Worm (Caenorhabditis elegans): ENCODE measurements around the gene F42A9.7.
A peak's percentile ranks its signal among the peaks of the same experiment; 100 is the strongest.

The F42A9.7 gene

ce11 chrIV:8650696-8651095 lies 33.7 kb upstream of the F42A9.7 start, which contains the start of gene C49C8.2:
C49C8.2 (plus strand) TSS chrIV:8651088.
- TF ChIP-seq nhr-10 (tag; optimal IDR thresholded peaks at IDR 0.05) = no peak
- no peak for TF ChIP-seq elt-1 (tag; optimal IDR thresholded peaks at IDR 0.05)
- TF ChIP-seq C34F6.9 (tag; optimal IDR thresholded peaks at IDR 0.05) = peak; percentile 20
- TF ChIP-seq sem-4 (tag; optimal IDR thresholded peaks at IDR 0.05) = no peak
- TF ChIP-seq gmeb-1 (tag; optimal IDR thresholded peaks at IDR 0.05) = peak; percentile 17
- TF ChIP-seq mab-5 (tag; optimal IDR thresholded peaks at IDR 0.05) = no peak
- peak; percentile 20 for TF ChIP-seq crh-2 (tag; optimal IDR thresholded peaks at IDR 0.05)
- no peak for TF ChIP-seq unc-39 (tag; optimal IDR thresholded peaks at IDR 0.05)
- no peak for TF ChIP-seq ztf-4 (tag; optimal IDR thresholded peaks at IDR 0.05)
- no peak for TF ChIP-seq nhr-77 (tag; optimal IDR thresholded peaks at IDR 0.05)
- TF ChIP-seq nhr-237 (tag; optimal IDR thresholded peaks at IDR 0.05) = no peak
- TF ChIP-seq ceh-16 (tag; optimal IDR thresholded peaks at IDR 0.05) = no peak
- TF ChIP-seq nhr-25 (tag; optimal IDR thresholded peaks at IDR 0.05) = no peak
- TF ChIP-seq fos-1 (tag; optimal IDR thresholded peaks at IDR 0.05) = peak; percentile 55
- TF ChIP-seq skn-1 (tag; optimal IDR thresholded peaks at IDR 0.05) = peak; percentile 57
- no peak for TF ChIP-seq nhr-129 (tag; optimal IDR thresholded peaks at IDR 0.05)

ce11 chrIV:8648502-8648901 lies 31.6 kb upstream of the F42A9.7 start, which contains the start of gene cyp-33E1:
cyp-33E1 (minus strand) TSS chrIV:8648602.
- TF ChIP-seq aly-2 (tag; optimal IDR thresholded peaks at IDR 0.05) (no peak), nhr-237 (tag; optimal IDR thresholded peaks at IDR 0.05) (no peak), nhr-23 (tag; optimal IDR thresholded peaks at IDR 0.05) (no peak), peb-1 (tag; optimal IDR thresholded peaks at IDR 0.05) (no peak), mbf-1 (tag; optimal IDR thresholded peaks at IDR 0.05) (no peak), ztf-1 (GFP tag; conservative IDR thresholded peaks at IDR 0.05) (no peak), mdl-1 (tag; optimal IDR thresholded peaks at IDR 0.05) (no peak), ztf-4 (tag; optimal IDR thresholded peaks at IDR 0.05) (no peak), ztf-11 (tag; optimal IDR thresholded peaks at IDR 0.05) (no peak), snpc-4 (tag; optimal IDR thresholded peaks at IDR 0.05) (no peak), skn-1 (tag; optimal IDR thresholded peaks at IDR 0.05) (no peak), ceh-82 (tag; optimal IDR thresholded peaks at IDR 0.05) (no peak), gmeb-1 (tag; optimal IDR thresholded peaks at IDR 0.05) (no peak)

ce11 chrIV:8644432-8644831 lies 27.5 kb upstream of the F42A9.7 start, which contains the start of gene C49C8.3:
C49C8.3 (plus strand) TSS chrIV:8644732.
- TF ChIP-seq skn-1 (tag; optimal IDR thresholded peaks at IDR 0.05) = no peak
- TF ChIP-seq lin-13 (GFP tag; optimal IDR thresholded peaks at IDR 0.05) = no peak
- no peak for TF ChIP-seq nhr-21 (tag; optimal IDR thresholded peaks at IDR 0.05)

ce11 chrIV:8638761-8639160 lies 21.8 kb upstream of the F42A9.7 start, which contains the start of gene F42A9.9:
F42A9.9 (minus strand) TSS chrIV:8638861.
- TF ChIP-seq peb-1 (tag; optimal IDR thresholded peaks at IDR 0.05) (no peak), fos-1 (tag; optimal IDR thresholded peaks at IDR 0.05) (no peak), ztf-1 (GFP tag; conservative IDR thresholded peaks at IDR 0.05) (no peak), nhr-6 (tag; optimal IDR thresholded peaks at IDR 0.05) (no peak), nhr-77 (tag; optimal IDR thresholded peaks at IDR 0.05) (no peak), nhr-23 (tag; optimal IDR thresholded peaks at IDR 0.05) (no peak), Y55F3AM.14 (GFP tag; optimal IDR thresholded peaks at IDR 0.05) (no peak), nhr-237 (tag; optimal IDR thresholded peaks at IDR 0.05) (no peak), skn-1 (tag; optimal IDR thresholded peaks at IDR 0.05) (no peak), crh-2 (tag; optimal IDR thresholded peaks at IDR 0.05) (no peak)

ce11 chrIV:8631033-8631432 lies 14.1 kb upstream of the F42A9.7 start, which contains the start of gene dgk-4:
dgk-4 (plus strand) TSS chrIV:8631333.
- TF ChIP-seq ceh-82 (tag; optimal IDR thresholded peaks at IDR 0.05) = no peak
- no peak for TF ChIP-seq C34F6.9 (tag; optimal IDR thresholded peaks at IDR 0.05)

- no peak for TF ChIP-seq skn-1 (tag; optimal IDR thresholded peaks at IDR 0.05)
- TF ChIP-seq nhr-21 (tag; optimal IDR thresholded peaks at IDR 0.05) = no peak
These were observed 13.3 kb upstream of the F42A9.7 start for ce11 chrIV:8630243-8630642.

ce11 chrIV:8629609-8630052 lies 12.7 kb upstream of the F42A9.7 start:
- TF ChIP-seq C34F6.9 (tag; optimal IDR thresholded peaks at IDR 0.05) = peak; percentile 59
- peak; percentile 39 for TF ChIP-seq snpc-4 (tag; optimal IDR thresholded peaks at IDR 0.05)
- peak; percentile 65 for TF ChIP-seq unc-55 (GFP tag; optimal IDR thresholded peaks at IDR 0.05)
- peak; percentile 86 for TF ChIP-seq F13H6.1 (tag; optimal IDR thresholded peaks at IDR 0.05)
- peak; percentile 83 for TF ChIP-seq nhr-129 (tag; optimal IDR thresholded peaks at IDR 0.05)
- peak; percentile 35 to 59 for TF ChIP-seq lsy-2 (tag; optimal IDR thresholded peaks at IDR 0.05)
- TF ChIP-seq crh-2 (tag; optimal IDR thresholded peaks at IDR 0.05) = peak; percentile 59
- TF ChIP-seq ceh-16 (tag; optimal IDR thresholded peaks at IDR 0.05) = no peak
- TF ChIP-seq lin-11 (tag; optimal IDR thresholded peaks at IDR 0.05) = no peak
- TF ChIP-seq sem-4 (tag; optimal IDR thresholded peaks at IDR 0.05) = peak; percentile 56
- peak; percentile 63 for TF ChIP-seq sma-9 (GFP tag; optimal IDR thresholded peaks at IDR 0.05)
- TF ChIP-seq sma-9 (tag; optimal IDR thresholded peaks at IDR 0.05) = no peak
- TF ChIP-seq fos-1 (tag; optimal IDR thresholded peaks at IDR 0.05) = no peak
- TF ChIP-seq ztf-4 (tag; optimal IDR thresholded peaks at IDR 0.05) = peak; percentile 61
- no peak for TF ChIP-seq ztf-1 (GFP tag; conservative IDR thresholded peaks at IDR 0.05)
- TF ChIP-seq mdl-1 (tag; optimal IDR thresholded peaks at IDR 0.05) = peak in 1 of 2 experiments; percentile 36
